Fruit fly (Drosophila melanogaster) whole organism, larva: ENCODE measurements around the gene Gr10b.

Experiments
- noc ChIP-seq: fragments of 200-800 bp; sonication (Bioruptor generic); optimal IDR thresholded peaks from 3 replicates; lab custom pipeline; 2019; ENCODE audit warnings: missing biosample characterization, mild to moderate bottlenecking, missing genetic modification characterization, moderate library complexity

Gene Gr10b

DNA sequence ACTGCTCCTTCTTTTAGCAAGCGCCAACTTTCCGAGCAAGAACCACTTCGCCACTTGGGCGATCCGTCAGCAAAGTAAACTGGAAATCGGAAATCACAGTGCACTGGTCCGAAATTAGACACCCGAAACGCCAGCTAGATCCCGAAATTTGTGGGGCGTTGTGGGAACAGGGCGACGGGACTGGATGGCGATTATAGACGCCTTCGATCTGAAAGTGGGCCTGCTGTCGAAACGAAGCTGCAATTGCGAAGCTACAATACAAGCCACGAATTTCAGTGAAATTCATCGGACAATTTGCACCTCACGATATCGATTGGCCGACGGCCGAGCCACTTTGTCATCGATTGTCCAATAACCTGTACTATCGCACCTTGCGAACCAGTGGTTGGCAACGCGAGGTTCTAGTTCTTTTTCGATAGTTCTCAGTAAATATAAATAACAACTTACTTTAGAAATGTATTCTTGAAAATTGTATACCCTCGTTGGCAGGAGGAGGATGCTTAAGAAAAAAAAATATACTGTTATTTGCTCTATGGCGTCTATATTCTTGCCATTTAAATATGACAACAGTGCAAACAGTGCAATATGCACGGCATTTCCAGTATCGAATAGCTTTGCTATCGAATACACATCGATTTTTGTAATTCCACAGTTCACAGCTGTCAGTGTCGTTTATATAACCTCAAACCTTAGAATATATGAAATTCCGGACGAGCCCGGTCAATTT, 45.0 kb downstream of the Gr10b start, which contains the start of the genes hop and Tim8:
hop (minus strand) TSS at position 316 of the 727 bp plus-strand sequence.
Tim8 (plus strand) TSS at position 663 of the 727 bp plus-strand sequence.
- TF ChIP-seq noc, result no peak
